Fruit fly (Drosophila melanogaster) whole organism, pupa: Measurements from ENCODE around the gene Abcd1.

Experiments
- CG10348 ChIP-seq: fragments of 200-800 bp; sonication (Bioruptor generic); IDR thresholded peaks from 2 replicates; pipeline ENCODE4 v1.3.6; 2022; ENCODE audit warnings: missing biosample characterization, missing genetic modification characterization
- CG34367 ChIP-seq: fragments of 200-800 bp; sonication (Bioruptor generic); optimal IDR thresholded peaks from 2 replicates; lab custom pipeline; 2018; ENCODE audit warnings: missing biosample characterization, mild to moderate bottlenecking, missing genetic modification characterization
- CG4496 ChIP-seq: fragments of 200-800 bp; sonication (Bioruptor generic); IDR thresholded peaks from 3 replicates; pipeline ENCODE4 v1.3.6; 2022; ENCODE audit warnings: missing biosample characterization, missing genetic modification characterization
- CG8159 ChIP-seq: fragments of 200-800 bp; sonication (Bioruptor generic); optimal IDR thresholded peaks from 3 replicates; lab custom pipeline; 2018; ENCODE audit warnings: missing biosample characterization, mild to moderate bottlenecking, missing genetic modification characterization, moderate library complexity
- Pif1B ChIP-seq: fragments of 200-800 bp; sonication (Bioruptor generic); optimal IDR thresholded peaks from 3 replicates; lab custom pipeline; 2016; ENCODE audit warnings: missing biosample characterization, missing genetic modification characterization
- rn ChIP-seq: fragments of 200-800 bp; sonication (Bioruptor generic); IDR thresholded peaks from 2 replicates; pipeline ENCODE4 v1.3.6; 2022; ENCODE audit warnings: missing biosample characterization, missing genetic modification characterization

dm6 chr4:165159-165558 lies 28.5 kb downstream of the Abcd1 start:
- TF ChIP-seq Pif1B (GFP tag; lab: Kevin White, UChicago) (no peak), rn (GFP tag; lab: Robert Waterston, UW) (no peak), CG4496 (GFP tag; lab: Robert Waterston, UW) (no peak), CG10348 (no peak), CG34367 (tag; lab: Kevin White, UChicago) (no peak), CG8159 (no peak)
